Worm (Caenorhabditis elegans) whole organism, late embryonic: ENCODE data around the gene ZK355.2.

Source experiments
- ama-1 ChIP-seq: fragments of 150-350 bp; optimal IDR thresholded peaks from 2 replicates; lab custom pipeline; 2014
- ceh-9 ChIP-seq: sonication (generic microtip); optimal IDR thresholded peaks from 2 replicates; lab custom pipeline; 2016; ENCODE audit warnings: mild to moderate bottlenecking, missing genetic modification characterization, inconsistent platforms, missing compliant biosample characterization
- elt-2 ChIP-seq: sonication (generic microtip); optimal IDR thresholded peaks from 2 replicates; lab custom pipeline; 2016; ENCODE audit warnings: missing genetic modification reagents, missing genetic modification characterization, missing compliant biosample characterization
- elt-4 ChIP-seq: sonication (generic microtip); optimal IDR thresholded peaks from 2 replicates; lab custom pipeline; 2016; ENCODE audit warnings: missing genetic modification characterization, missing compliant biosample characterization
- hlh-15 ChIP-seq: sonication (generic microtip); optimal IDR thresholded peaks from 2 replicates; lab custom pipeline; 2016; ENCODE audit warnings: missing genetic modification characterization, missing compliant biosample characterization
- madf-2 ChIP-seq: sonication (generic microtip); optimal IDR thresholded peaks from 2 replicates; lab custom pipeline; 2017; ENCODE audit warnings: missing genetic modification characterization, missing compliant biosample characterization
- nfya-1 ChIP-seq: sonication (generic microtip); optimal IDR thresholded peaks from 2 replicates; lab custom pipeline; 2017; ENCODE audit warnings: missing genetic modification characterization, mild to moderate bottlenecking, missing compliant biosample characterization, antibody characterized with exemption, moderate library complexity
- pqm-1 ChIP-seq: sonication (generic microtip); optimal IDR thresholded peaks from 2 replicates; lab custom pipeline; 2016; ENCODE audit warnings: missing genetic modification characterization, missing compliant biosample characterization

DNA sequence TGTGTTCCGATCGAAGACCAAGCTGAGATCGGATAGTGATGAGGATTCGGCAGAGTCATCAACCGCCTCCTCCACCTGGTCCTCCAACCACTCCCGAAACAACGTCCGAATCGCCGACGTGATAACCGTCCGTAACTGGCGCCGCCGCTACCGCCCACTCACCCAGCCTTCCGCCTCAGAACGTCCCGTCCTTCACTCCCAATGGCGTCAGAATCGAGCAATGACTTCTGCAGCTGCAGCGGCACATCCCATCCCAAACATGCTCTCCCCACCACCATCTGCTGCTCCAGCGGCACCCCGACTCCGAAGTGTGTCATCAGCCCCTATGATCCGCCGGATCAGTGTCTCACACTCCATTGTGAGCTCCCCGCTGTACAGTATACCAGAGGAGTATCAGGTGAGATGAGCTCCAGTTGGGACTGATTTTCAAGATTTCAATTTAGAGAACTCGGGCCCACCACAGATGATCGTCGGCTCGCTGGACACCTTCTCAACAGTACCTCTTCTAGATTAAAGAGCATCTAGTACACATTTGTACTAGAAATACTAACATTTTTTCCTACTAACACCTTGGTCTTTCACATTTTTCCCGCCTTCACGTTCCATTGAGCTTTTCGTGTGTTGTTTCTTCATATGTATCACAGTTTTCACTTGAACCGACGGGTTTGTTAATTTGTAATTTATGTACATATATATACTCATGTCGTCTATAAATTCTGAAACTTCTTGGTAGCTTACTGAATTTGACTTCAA, 2.3 kb downstream of the ZK355.2 start:
- TF ChIP-seq nfya-1 (tag; lab: Kevin White, UChicago): no peak
- no peak for TF ChIP-seq elt-2 (tag; lab: Kevin White, UChicago)
- TF ChIP-seq ceh-9: no peak
- no peak for TF ChIP-seq elt-4
- no peak for TF ChIP-seq pqm-1 (tag; lab: Kevin White, UChicago)
- no peak for TF ChIP-seq ama-1 (lab: Kevin White, UChicago)
- TF ChIP-seq madf-2 (tag; lab: Kevin White, UChicago): no peak
- TF ChIP-seq hlh-15 (tag; lab: Kevin White, UChicago): no peak
